Worm (Caenorhabditis elegans) whole organism, L4/young adult: ENCODE results near the gene C53B7.2.
A peak's percentile ranks its signal among the peaks of the same experiment; 100 is the strongest.

Experiments
- W03F9.2 ChIP-seq: fragments of 150-350 bp; optimal IDR thresholded peaks from 2 replicates; lab custom pipeline; 2014; ENCODE audit warnings: missing biosample characterization, missing genetic modification characterization
- dao-5 ChIP-seq: sonication (generic microtip); optimal IDR thresholded peaks from 2 replicates; lab custom pipeline; 2016; ENCODE audit warnings: missing genotype, missing genetic modification characterization, moderate library complexity, missing compliant biosample characterization
- him-1 ChIP-seq: sonication (generic microtip); optimal IDR thresholded peaks from 2 replicates; lab custom pipeline; 2016; ENCODE audit warnings: missing genotype, missing genetic modification reagents, missing genetic modification characterization, missing compliant biosample characterization

The C53B7.2 gene

DNA sequence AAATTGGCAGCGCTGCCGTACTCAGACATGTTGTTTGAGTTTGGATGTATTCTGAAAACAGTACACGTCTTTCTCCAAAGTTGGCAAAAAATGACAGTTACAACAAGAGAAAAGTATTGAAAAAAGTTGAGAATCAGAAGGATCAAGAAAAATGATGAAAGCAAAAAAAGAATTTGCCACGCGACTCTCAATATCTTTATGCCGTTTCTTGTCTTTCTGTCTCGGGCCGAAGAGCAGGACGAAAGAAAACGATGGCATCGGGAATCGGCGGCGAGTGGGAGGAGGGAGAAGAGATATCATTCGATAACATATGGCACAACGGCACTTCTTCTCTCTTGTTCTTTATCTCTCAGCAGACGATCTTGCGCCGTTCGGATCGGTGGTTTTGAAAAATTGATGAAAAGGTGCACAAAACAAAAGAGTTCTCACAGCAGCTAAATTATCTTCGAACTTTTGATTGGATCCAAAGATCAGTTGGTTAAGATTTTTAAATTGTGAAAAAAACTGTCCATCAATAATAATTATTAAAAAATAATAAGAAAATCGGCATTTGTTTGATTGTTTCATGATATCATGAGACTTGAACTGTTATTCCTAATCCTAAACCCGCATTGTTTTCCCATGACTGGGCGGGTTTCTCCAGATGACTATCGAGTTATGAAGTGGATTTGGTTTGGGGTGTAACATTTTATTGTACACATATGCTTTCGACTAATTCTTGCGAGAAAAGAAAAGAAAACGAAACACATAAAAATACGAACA, 22.6 kb upstream of the C53B7.2 start, which contains the start of gene gei-15:
Gene gei-15, minus strand, starts transcription at position 51 of the 762 bp plus-strand sequence.
- TF ChIP-seq dao-5: no peak
- TF ChIP-seq W03F9.2: no peak
- TF ChIP-seq him-1 (tag; lab: Kevin White, UChicago): no peak

ce11 chrX:6825840-6826239, 20.2 kb upstream of the C53B7.2 start, which contains the start of gene F41B4.1:
Gene F41B4.1, minus strand, starts transcription at chrX:6825862.
- TF ChIP-seq him-1 (tag; lab: Kevin White, UChicago) (no peak), dao-5 (no peak), W03F9.2 (no peak)

ce11 chrX:6835166-6835565, 10.9 kb upstream of the C53B7.2 start, which contains the start of gene F41B4.2:
Gene F41B4.2, minus strand, starts transcription at chrX:6835266.
- TF ChIP-seq W03F9.2 (no peak), dao-5 (no peak), him-1 (tag; lab: Kevin White, UChicago) (no peak)

DNA sequence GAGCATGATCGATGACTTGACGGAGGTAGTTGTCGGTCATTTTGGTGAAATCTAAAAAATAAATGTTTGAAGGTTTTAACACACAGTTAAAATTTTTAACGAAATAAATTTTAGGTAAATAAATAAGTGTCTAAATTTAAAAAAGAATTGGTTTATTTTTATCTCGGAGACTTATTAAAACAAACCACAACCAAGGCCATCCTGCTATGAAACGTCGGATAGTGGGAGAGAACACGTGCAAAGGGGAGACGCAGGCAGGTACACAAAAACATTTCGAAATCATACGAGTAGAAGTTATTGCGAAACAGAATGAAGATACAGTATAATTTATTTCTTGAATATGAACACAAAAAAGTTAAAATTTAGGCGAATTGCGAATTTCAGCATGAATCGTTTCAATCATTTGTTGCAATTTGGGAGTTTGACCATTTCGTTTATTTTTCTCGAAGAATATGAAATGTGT, 9.9 kb upstream of the C53B7.2 start, which contains the start of gene F41B4.3:
Gene F41B4.3, minus strand, starts transcription at position 51 of the 463 bp plus-strand sequence.
- TF ChIP-seq him-1 (tag; lab: Kevin White, UChicago): no peak
- no peak for TF ChIP-seq dao-5
- no peak for TF ChIP-seq W03F9.2

DNA sequence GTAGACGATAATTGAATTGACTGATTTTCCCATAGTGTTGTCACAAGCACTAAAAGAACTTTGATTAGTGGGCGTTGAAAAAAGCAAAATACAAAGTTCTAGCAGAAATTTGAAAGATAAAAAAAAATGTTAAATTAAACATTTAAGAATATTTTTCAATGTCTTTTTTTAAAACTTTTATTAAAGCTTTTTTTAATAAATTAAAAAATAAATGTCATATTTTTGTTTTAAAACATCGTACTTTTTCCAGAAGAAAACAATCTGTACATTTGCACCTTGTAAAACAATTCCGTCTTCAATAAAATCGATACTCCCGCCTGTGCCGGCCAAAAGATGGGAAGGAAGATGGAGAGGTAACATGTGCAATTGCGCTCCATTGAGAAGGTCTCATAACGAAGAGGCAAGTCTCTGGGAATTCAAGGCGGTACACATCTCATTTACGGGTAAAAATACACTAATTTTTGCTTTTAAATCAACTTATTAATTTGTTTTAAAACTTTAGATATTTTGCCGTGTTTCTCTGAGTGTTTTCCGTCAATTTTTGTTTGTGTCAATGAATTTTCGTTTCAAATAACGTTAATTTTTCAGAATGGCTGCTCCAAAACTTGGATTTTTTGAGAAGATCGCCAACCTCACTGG, 5.2 kb upstream of the C53B7.2 start, which contains the start of the genes glr-6 and asg-2:
Gene glr-6, minus strand, starts transcription at position 51 of the 639 bp plus-strand sequence.
Gene asg-2, plus strand, starts transcription at position 589 of the 639 bp plus-strand sequence.
- TF ChIP-seq W03F9.2: peak; percentile 55
- TF ChIP-seq dao-5: no peak
- peak; percentile 22 for TF ChIP-seq him-1 (tag; lab: Kevin White, UChicago)

- TF ChIP-seq him-1 (tag; lab: Kevin White, UChicago): no peak
- TF ChIP-seq W03F9.2: no peak
- TF ChIP-seq dao-5: no peak
These were observed 1.5 kb upstream of the C53B7.2 start, which contains the start of gene C53B7.3 for ce11 chrX:6844394-6845072. Gene C53B7.3, plus strand, starts transcription at chrX:6844755.

- no peak for TF ChIP-seq W03F9.2
- TF ChIP-seq dao-5: no peak
- TF ChIP-seq him-1 (tag; lab: Kevin White, UChicago): no peak
These were observed 2.6 kb downstream of the C53B7.2 start for ce11 chrX:6848596-6848995.

ce11 chrX:6850412-6850811, 4.4 kb downstream of the C53B7.2 start:
- no peak for TF ChIP-seq W03F9.2
- no peak for TF ChIP-seq him-1 (tag; lab: Kevin White, UChicago)
- TF ChIP-seq dao-5: no peak

ce11 chrX:6853318-6853717, 7.3 kb downstream of the C53B7.2 start, which contains the start of gene rig-3:
Gene rig-3, plus strand, starts transcription at chrX:6853618.
- TF ChIP-seq him-1 (tag; lab: Kevin White, UChicago) (no peak), dao-5 (no peak), W03F9.2 (no peak)

DNA sequence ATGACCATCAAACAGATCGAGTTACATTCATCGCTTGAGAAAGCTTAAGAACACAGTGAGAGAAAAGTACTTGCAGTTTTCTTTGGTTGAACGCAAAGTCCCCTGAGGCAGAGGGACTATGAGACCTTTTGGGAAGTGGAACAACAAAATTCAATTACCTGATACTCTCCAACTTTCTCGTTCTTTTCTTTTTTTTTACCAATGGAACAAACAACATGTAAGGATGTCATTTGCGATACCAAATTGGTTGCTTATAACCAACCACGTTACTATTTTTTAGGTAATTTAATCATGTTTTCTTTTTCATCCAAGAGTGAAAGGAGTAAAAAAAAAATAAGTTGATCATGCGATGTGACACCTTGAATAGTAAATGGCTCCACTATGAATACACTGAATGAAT, 10.8 kb downstream of the C53B7.2 start:
- no peak for TF ChIP-seq him-1 (tag; lab: Kevin White, UChicago)
- no peak for TF ChIP-seq W03F9.2

DNA sequence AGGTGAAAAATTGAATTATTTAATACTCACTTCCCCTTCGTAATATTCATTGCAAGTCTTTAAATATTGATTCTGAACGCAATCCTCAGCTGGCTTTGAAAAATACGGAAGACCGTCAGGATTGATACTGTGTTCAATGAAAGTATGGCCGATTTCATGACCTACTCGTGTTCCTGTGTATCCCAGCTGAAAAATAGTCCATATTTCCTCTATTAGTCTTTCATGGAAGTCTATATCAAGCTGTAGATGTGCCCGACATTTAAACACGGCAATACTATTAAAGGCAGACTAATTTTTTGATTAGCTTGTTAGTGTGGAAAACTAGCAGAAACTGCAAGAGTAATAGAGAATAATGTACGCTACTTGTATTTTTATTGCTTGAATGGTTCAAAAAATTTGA, 15.5 kb downstream of the C53B7.2 start:
- no peak for TF ChIP-seq W03F9.2
- TF ChIP-seq dao-5: no peak

DNA sequence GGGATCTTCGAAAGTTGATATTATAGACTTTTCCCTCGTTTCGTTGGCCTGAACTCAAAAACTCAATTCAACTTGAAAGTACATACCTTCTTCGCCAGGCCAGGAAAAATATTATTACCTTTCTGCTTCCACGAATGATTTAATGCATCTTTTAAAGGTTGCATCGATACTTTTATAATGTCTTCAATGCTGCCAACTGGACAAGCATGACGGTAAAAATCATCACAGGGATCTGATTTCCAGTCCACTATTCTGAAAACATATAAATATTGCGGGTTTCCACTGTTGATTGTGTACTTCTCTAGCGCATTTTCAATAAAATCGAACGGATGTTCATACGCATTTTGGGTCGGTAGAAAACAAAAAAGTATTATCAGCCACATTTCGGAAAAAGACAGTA, 17.0 kb downstream of the C53B7.2 start, which contains the start of gene nep-4:
Gene nep-4, minus strand, starts transcription at position 393 of the 400 bp plus-strand sequence.
- no peak for TF ChIP-seq dao-5
- TF ChIP-seq him-1 (tag; lab: Kevin White, UChicago): no peak
- TF ChIP-seq W03F9.2: no peak

DNA sequence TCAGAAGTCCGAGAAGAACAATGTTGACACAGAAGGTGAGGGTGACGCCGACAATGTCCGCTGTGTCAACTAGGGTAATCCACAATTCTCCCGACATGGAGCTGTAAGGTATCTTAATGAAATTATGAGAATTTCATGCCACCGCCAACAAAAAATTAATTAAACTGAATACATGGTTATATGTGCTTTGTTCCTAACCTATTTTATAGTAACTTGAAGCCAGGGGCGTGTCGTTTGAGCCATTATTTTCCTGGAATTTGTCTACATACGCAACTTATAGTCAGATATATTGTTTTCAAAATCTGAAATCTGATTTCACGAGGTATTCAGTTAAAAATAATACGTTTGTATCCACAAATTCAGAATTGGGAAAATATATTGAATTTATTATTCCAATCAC, 19.8 kb downstream of the C53B7.2 start, which contains the start of gene odr-10:
Gene odr-10, minus strand, starts transcription at position 101 of the 400 bp plus-strand sequence.
- TF ChIP-seq W03F9.2 (no peak), dao-5 (no peak), him-1 (tag; lab: Kevin White, UChicago) (no peak)

ce11 chrX:6866900-6867299, 20.9 kb downstream of the C53B7.2 start:
- no peak for TF ChIP-seq him-1 (tag; lab: Kevin White, UChicago)
